Worm (Caenorhabditis elegans) whole organism, early embryonic: ENCODE results near the gene srx-16.

ENCODE experiments used
- B0310.2 ChIP-seq: sonication (generic microtip); optimal IDR thresholded peaks from 2 replicates; lab custom pipeline; 2016; ENCODE audit warnings: mild to moderate bottlenecking, missing genetic modification characterization, missing compliant biosample characterization
- F13C5.2 ChIP-seq: sonication (generic microtip); optimal IDR thresholded peaks from 2 replicates; lab custom pipeline; 2017; ENCODE audit warnings: mild to moderate bottlenecking, missing genetic modification characterization, inconsistent platforms, missing compliant biosample characterization
- aly-1 ChIP-seq: sonication (generic microtip); optimal IDR thresholded peaks from 2 replicates; lab custom pipeline; 2016; ENCODE audit warnings: missing genetic modification characterization, missing compliant biosample characterization
- ama-1 ChIP-seq: fragments of 150-350 bp; optimal IDR thresholded peaks from 2 replicates; lab custom pipeline; 2014
- ceh-13 ChIP-seq: fragments of 200-800 bp; sonication (Bioruptor generic); optimal IDR thresholded peaks from 2 replicates; lab custom pipeline; 2018; ENCODE audit warnings: mild to moderate bottlenecking, missing genetic modification characterization, missing compliant biosample characterization
- ceh-36 ChIP-seq: sonication (generic microtip); optimal IDR thresholded peaks from 2 replicates; lab custom pipeline; 2016; ENCODE audit warnings: missing genetic modification characterization, inconsistent platforms, missing compliant biosample characterization
- ets-7 ChIP-seq: sonication (generic microtip); optimal IDR thresholded peaks from 2 replicates; lab custom pipeline; 2016; ENCODE audit warnings: missing genotype, missing genetic modification characterization, missing compliant biosample characterization
- flt-1 ChIP-seq: fragments of 200-800 bp; sonication (Bioruptor generic); IDR thresholded peaks from 2 replicates; pipeline ENCODE4 v1.3.6; 2022; ENCODE audit warnings: missing genetic modification characterization, missing compliant biosample characterization
- hmbx-1 ChIP-seq: sonication (generic microtip); optimal IDR thresholded peaks from 2 replicates; lab custom pipeline; 2016; ENCODE audit warnings: mild to moderate bottlenecking, missing genetic modification characterization, missing compliant biosample characterization
- hmg-4 ChIP-seq: fragments of 200-800 bp; sonication (Bioruptor generic); optimal IDR thresholded peaks from 2 replicates; lab custom pipeline; 2018; ENCODE audit warnings: mild to moderate bottlenecking, missing genetic modification characterization, missing compliant biosample characterization
- hnd-1 ChIP-seq: sonication (generic microtip); optimal IDR thresholded peaks from 2 replicates; lab custom pipeline; 2016; ENCODE audit warnings: missing genetic modification characterization, missing compliant biosample characterization
- pes-1 ChIP-seq: fragments of 200-800 bp; sonication (Bioruptor generic); IDR thresholded peaks from 2 replicates; pipeline ENCODE4 v1.3.6; 2022; ENCODE audit warnings: missing genetic modification reagents, missing genetic modification characterization, missing compliant biosample characterization
- scrt-1 ChIP-seq: fragments of 200-800 bp; sonication (Bioruptor generic); IDR thresholded peaks from 2 replicates; pipeline ENCODE4 v1.3.6; 2022; ENCODE audit warnings: missing genetic modification characterization, missing compliant biosample characterization
- sea-1 ChIP-seq: fragments of 200-800 bp; sonication (Bioruptor generic); conservative IDR thresholded peaks from 2 replicates; pipeline ENCODE4 v1.3.6; 2022; ENCODE audit warnings: missing genetic modification characterization, missing compliant biosample characterization
- tbx-11 ChIP-seq: fragments of 200-800 bp; sonication (Bioruptor generic); IDR thresholded peaks from 2 replicates; pipeline ENCODE4 v1.3.6; 2022; ENCODE audit warnings: missing genetic modification characterization, missing compliant biosample characterization
- tbx-37 ChIP-seq: fragments of 200-800 bp; sonication (Bioruptor generic); conservative IDR thresholded peaks from 2 replicates; pipeline ENCODE4 v1.3.6; 2022; ENCODE audit warnings: missing genetic modification reagents, missing genetic modification characterization, missing compliant biosample characterization
- tra-4 ChIP-seq: sonication (generic microtip); optimal IDR thresholded peaks from 2 replicates; lab custom pipeline; 2017; ENCODE audit warnings: missing genetic modification characterization, missing compliant biosample characterization

srx-16 gene

ce11 chrV:6998303-6998884 is 22.2 kb downstream of the srx-16 start, which contains the start of gene nhr-42:
Gene nhr-42 (plus strand): TSS chrV:6998819.
- no peak for TF ChIP-seq scrt-1 (GFP tag; lab: Robert Waterston, UW)
- TF ChIP-seq hmbx-1 (tag; lab: Kevin White, UChicago) = no peak
- no peak for TF ChIP-seq sea-1 (GFP tag; lab: Robert Waterston, UW)
- TF ChIP-seq ceh-36 (tag; lab: Kevin White, UChicago) = no peak
- TF ChIP-seq ceh-13 (GFP tag; lab: Kevin White, UChicago) = no peak
- TF ChIP-seq aly-1 = no peak
- no peak for TF ChIP-seq F13C5.2 (tag; lab: Kevin White, UChicago)
- TF ChIP-seq B0310.2 (tag; lab: Kevin White, UChicago) = no peak
- TF ChIP-seq ama-1 (lab: Kevin White, UChicago) = no peak
- TF ChIP-seq hnd-1 = no peak
- TF ChIP-seq tbx-11 (GFP tag; lab: Robert Waterston, UW) = no peak
- no peak for TF ChIP-seq hmg-4 (GFP tag; lab: Kevin White, UChicago)
- no peak for TF ChIP-seq flt-1
- no peak for TF ChIP-seq tra-4
- TF ChIP-seq tbx-37 (GFP tag; lab: Robert Waterston, UW) = no peak
- TF ChIP-seq pes-1 (GFP tag; lab: Robert Waterston, UW) = no peak

ce11 chrV:7000734-7001133 is 24.6 kb downstream of the srx-16 start:
- TF ChIP-seq ama-1 (lab: Kevin White, UChicago) = no peak
- no peak for TF ChIP-seq flt-1
- no peak for TF ChIP-seq aly-1
- no peak for TF ChIP-seq scrt-1 (GFP tag; lab: Robert Waterston, UW)
- no peak for TF ChIP-seq pes-1 (GFP tag; lab: Robert Waterston, UW)
- no peak for TF ChIP-seq tbx-11 (GFP tag; lab: Robert Waterston, UW)
- TF ChIP-seq hmbx-1 (tag; lab: Kevin White, UChicago) = no peak
- TF ChIP-seq ets-7 (tag; lab: Kevin White, UChicago) = no peak
- no peak for TF ChIP-seq tra-4
- TF ChIP-seq ceh-13 (GFP tag; lab: Kevin White, UChicago) = no peak

- TF ChIP-seq B0310.2 (tag; lab: Kevin White, UChicago) (no peak), ets-7 (tag; lab: Kevin White, UChicago) (no peak), hnd-1 (no peak), ceh-13 (GFP tag; lab: Kevin White, UChicago) (no peak), scrt-1 (GFP tag; lab: Robert Waterston, UW) (no peak), flt-1 (no peak), hmg-4 (GFP tag; lab: Kevin White, UChicago) (no peak), ceh-36 (tag; lab: Kevin White, UChicago) (no peak), tbx-11 (GFP tag; lab: Robert Waterston, UW) (no peak), sea-1 (GFP tag; lab: Robert Waterston, UW) (no peak), tra-4 (no peak), tbx-37 (GFP tag; lab: Robert Waterston, UW) (no peak), aly-1 (no peak), F13C5.2 (tag; lab: Kevin White, UChicago) (no peak), pes-1 (GFP tag; lab: Robert Waterston, UW) (no peak)
Observed at ce11 chrV:7003850-7004249, 27.7 kb downstream of the srx-16 start, which contains the start of gene srab-4. Gene srab-4 (plus strand): TSS chrV:7004150.

- no peak for TF ChIP-seq sea-1 (GFP tag; lab: Robert Waterston, UW)
- TF ChIP-seq aly-1 = no peak
- TF ChIP-seq scrt-1 (GFP tag; lab: Robert Waterston, UW) = no peak
Observed at ce11 chrV:7005964-7006363, 29.8 kb downstream of the srx-16 start, which contains the start of gene spig-10. Gene spig-10 (plus strand): TSS chrV:7006264.

- TF ChIP-seq F13C5.2 (tag; lab: Kevin White, UChicago) (no peak), B0310.2 (tag; lab: Kevin White, UChicago) (no peak), pes-1 (GFP tag; lab: Robert Waterston, UW) (no peak), aly-1 (no peak), sea-1 (GFP tag; lab: Robert Waterston, UW) (no peak), tbx-37 (GFP tag; lab: Robert Waterston, UW) (no peak), ets-7 (tag; lab: Kevin White, UChicago) (no peak), tbx-11 (GFP tag; lab: Robert Waterston, UW) (no peak), hmg-4 (GFP tag; lab: Kevin White, UChicago) (no peak), flt-1 (no peak), ceh-13 (GFP tag; lab: Kevin White, UChicago) (no peak), hmbx-1 (tag; lab: Kevin White, UChicago) (no peak), ceh-36 (tag; lab: Kevin White, UChicago) (no peak), ama-1 (lab: Kevin White, UChicago) (no peak), scrt-1 (GFP tag; lab: Robert Waterston, UW) (no peak), hnd-1 (no peak)
Observed at ce11 chrV:7007307-7007706, 31.2 kb downstream of the srx-16 start, which contains the start of gene drd-10. Gene drd-10 (plus strand): TSS chrV:7007607.

ce11 chrV:7009461-7009860 is 33.3 kb downstream of the srx-16 start, which contains the start of gene C33G8.2:
Gene C33G8.2 (plus strand): TSS chrV:7009761.
- TF ChIP-seq tbx-11 (GFP tag; lab: Robert Waterston, UW) (no peak), B0310.2 (tag; lab: Kevin White, UChicago) (no peak), tbx-37 (GFP tag; lab: Robert Waterston, UW) (no peak), ceh-36 (tag; lab: Kevin White, UChicago) (no peak), hmg-4 (GFP tag; lab: Kevin White, UChicago) (no peak), F13C5.2 (tag; lab: Kevin White, UChicago) (no peak), aly-1 (no peak)

- no peak for TF ChIP-seq ama-1 (lab: Kevin White, UChicago)
- no peak for TF ChIP-seq B0310.2 (tag; lab: Kevin White, UChicago)
- TF ChIP-seq tbx-11 (GFP tag; lab: Robert Waterston, UW) = no peak
- no peak for TF ChIP-seq F13C5.2 (tag; lab: Kevin White, UChicago)
- no peak for TF ChIP-seq hmg-4 (GFP tag; lab: Kevin White, UChicago)
- no peak for TF ChIP-seq tbx-37 (GFP tag; lab: Robert Waterston, UW)
- TF ChIP-seq pes-1 (GFP tag; lab: Robert Waterston, UW) = no peak
- TF ChIP-seq ets-7 (tag; lab: Kevin White, UChicago) = no peak
- TF ChIP-seq tra-4 = no peak
Observed at ce11 chrV:7012617-7013016, 36.5 kb downstream of the srx-16 start, which contains the start of gene srw-127. Gene srw-127 (plus strand): TSS chrV:7012917.
